Fruit fly (Drosophila melanogaster): Measurements from ENCODE around the gene CG13002.

The CG13002 gene

dm6 chrX:16897087-16897486 lies 7.5 kb downstream of the CG13002 start, which contains the start of gene CG33252:
Gene CG33252 (minus strand): TSS chrX:16897187.
- no peak for TF ChIP-seq CG1620 (GFP tag; optimal IDR thresholded peaks at IDR 0.05)
- no peak for TF ChIP-seq CG11617 (GFP tag; optimal IDR thresholded peaks at IDR 0.05)
- no peak for TF ChIP-seq bab1 (GFP tag; optimal IDR thresholded peaks at IDR 0.05)
- no peak for TF ChIP-seq cnc (optimal IDR thresholded peaks at IDR 0.05)
- no peak for TF ChIP-seq toe (GFP tag; optimal IDR thresholded peaks at IDR 0.05)
- no peak for TF ChIP-seq pad (GFP tag; optimal IDR thresholded peaks at IDR 0.05)

- TF ChIP-seq CG7045 (GFP tag; optimal IDR thresholded peaks at IDR 0.05) (no peak), Hr96 (GFP tag; optimal IDR thresholded peaks at IDR 0.05) (no peak), kay (GFP tag; ENCODE audit: borderline replicate concordance) (no peak), cic (GFP tag; optimal IDR thresholded peaks at IDR 0.05) (no peak), ovo (GFP tag; optimal IDR thresholded peaks at IDR 0.05) (no peak), CG33017 (tag; optimal IDR thresholded peaks at IDR 0.05) (no peak), tj (GFP tag; optimal IDR thresholded peaks at IDR 0.05) (no peak), pad (GFP tag; optimal IDR thresholded peaks at IDR 0.05) (no peak), CG7101 (tag; optimal IDR thresholded peaks at IDR 0.05) (no peak), cnc (optimal IDR thresholded peaks at IDR 0.05) (no peak), CG5204 (GFP tag; optimal IDR thresholded peaks at IDR 0.05) (no peak), toe (GFP tag; optimal IDR thresholded peaks at IDR 0.05) (no peak), CG1620 (GFP tag; optimal IDR thresholded peaks at IDR 0.05) (no peak), CG12768 (GFP tag; optimal IDR thresholded peaks at IDR 0.05) (no peak), CG14711 (tag; optimal IDR thresholded peaks at IDR 0.05) (no peak), Mnt (GFP tag; optimal IDR thresholded peaks at IDR 0.05) (no peak), Crg-1 (GFP tag; optimal IDR thresholded peaks at IDR 0.05) (no peak), Clk (GFP tag; optimal IDR thresholded peaks at IDR 0.05) (no peak)
Measured at dm6 chrX:16900283-16900682, 10.7 kb downstream of the CG13002 start.

dm6 chrX:16902435-16902834 lies 12.8 kb downstream of the CG13002 start:
- no peak for TF ChIP-seq pad (GFP tag; optimal IDR thresholded peaks at IDR 0.05)
- TF ChIP-seq CG12768 (GFP tag; optimal IDR thresholded peaks at IDR 0.05), result no peak
- no peak for TF ChIP-seq Hr96 (GFP tag; optimal IDR thresholded peaks at IDR 0.05)
- no peak for TF ChIP-seq bab1 (GFP tag; optimal IDR thresholded peaks at IDR 0.05)
- no peak for TF ChIP-seq Crg-1 (GFP tag; optimal IDR thresholded peaks at IDR 0.05)
- TF ChIP-seq CG1620 (GFP tag; optimal IDR thresholded peaks at IDR 0.05), result no peak
- TF ChIP-seq CG7045 (GFP tag; optimal IDR thresholded peaks at IDR 0.05), result no peak
- no peak for TF ChIP-seq Clk (GFP tag; optimal IDR thresholded peaks at IDR 0.05)
- no peak for TF ChIP-seq cnc (optimal IDR thresholded peaks at IDR 0.05)
- no peak for TF ChIP-seq CG5204 (GFP tag; optimal IDR thresholded peaks at IDR 0.05)
- no peak for TF ChIP-seq CG33017 (tag; optimal IDR thresholded peaks at IDR 0.05)
- no peak for TF ChIP-seq CG7101 (tag; optimal IDR thresholded peaks at IDR 0.05)
- TF ChIP-seq toe (GFP tag; optimal IDR thresholded peaks at IDR 0.05), result no peak
- TF ChIP-seq tj (GFP tag; optimal IDR thresholded peaks at IDR 0.05), result no peak
- TF ChIP-seq cic (GFP tag; optimal IDR thresholded peaks at IDR 0.05), result no peak
- no peak for TF ChIP-seq ovo (GFP tag; optimal IDR thresholded peaks at IDR 0.05)
- no peak for TF ChIP-seq CG14711 (tag; optimal IDR thresholded peaks at IDR 0.05)
- TF ChIP-seq Mnt (GFP tag; optimal IDR thresholded peaks at IDR 0.05), result no peak
- TF ChIP-seq CG11617 (GFP tag; optimal IDR thresholded peaks at IDR 0.05), result no peak

- TF ChIP-seq cic (GFP tag; optimal IDR thresholded peaks at IDR 0.05) (no peak), CG14711 (tag; optimal IDR thresholded peaks at IDR 0.05) (no peak), toe (GFP tag; optimal IDR thresholded peaks at IDR 0.05) (no peak), CG5204 (GFP tag; optimal IDR thresholded peaks at IDR 0.05) (no peak), Mnt (GFP tag; optimal IDR thresholded peaks at IDR 0.05) (no peak), bab1 (GFP tag; optimal IDR thresholded peaks at IDR 0.05) (no peak), CG12768 (GFP tag; optimal IDR thresholded peaks at IDR 0.05) (no peak), CG7101 (tag; optimal IDR thresholded peaks at IDR 0.05) (no peak), CG33017 (tag; optimal IDR thresholded peaks at IDR 0.05) (no peak), ovo (GFP tag; optimal IDR thresholded peaks at IDR 0.05) (no peak), tj (GFP tag; optimal IDR thresholded peaks at IDR 0.05) (no peak), Hr96 (GFP tag; optimal IDR thresholded peaks at IDR 0.05) (no peak), pad (GFP tag; optimal IDR thresholded peaks at IDR 0.05) (no peak), cnc (optimal IDR thresholded peaks at IDR 0.05) (no peak), CG11617 (GFP tag; optimal IDR thresholded peaks at IDR 0.05) (no peak), kay (GFP tag; ENCODE audit: borderline replicate concordance) (no peak)
Measured at dm6 chrX:16906065-16906464, 16.5 kb downstream of the CG13002 start.

dm6 chrX:16907009-16907408 lies 17.4 kb downstream of the CG13002 start:
- TF ChIP-seq toe (GFP tag; optimal IDR thresholded peaks at IDR 0.05), result no peak
- no peak for TF ChIP-seq kay (GFP tag; ENCODE audit: borderline replicate concordance)
- no peak for TF ChIP-seq cic (GFP tag; optimal IDR thresholded peaks at IDR 0.05)
- no peak for TF ChIP-seq CG7101 (tag; optimal IDR thresholded peaks at IDR 0.05)
- no peak for TF ChIP-seq Clk (GFP tag; optimal IDR thresholded peaks at IDR 0.05)
- no peak for TF ChIP-seq Hr96 (GFP tag; optimal IDR thresholded peaks at IDR 0.05)
- TF ChIP-seq Crg-1 (GFP tag; optimal IDR thresholded peaks at IDR 0.05), result no peak
- TF ChIP-seq cnc (optimal IDR thresholded peaks at IDR 0.05), result no peak
- TF ChIP-seq Mnt (GFP tag; optimal IDR thresholded peaks at IDR 0.05), result no peak
- no peak for TF ChIP-seq CG14711 (tag; optimal IDR thresholded peaks at IDR 0.05)
- no peak for TF ChIP-seq CG1620 (GFP tag; optimal IDR thresholded peaks at IDR 0.05)
- TF ChIP-seq CG33017 (tag; optimal IDR thresholded peaks at IDR 0.05), result no peak
- no peak for TF ChIP-seq CG11617 (GFP tag; optimal IDR thresholded peaks at IDR 0.05)
- TF ChIP-seq tj (GFP tag; optimal IDR thresholded peaks at IDR 0.05), result no peak
- TF ChIP-seq bab1 (GFP tag; optimal IDR thresholded peaks at IDR 0.05), result no peak
- no peak for TF ChIP-seq CG5204 (GFP tag; optimal IDR thresholded peaks at IDR 0.05)
- no peak for TF ChIP-seq CG12768 (GFP tag; optimal IDR thresholded peaks at IDR 0.05)
- no peak for TF ChIP-seq pad (GFP tag; optimal IDR thresholded peaks at IDR 0.05)
- TF ChIP-seq CG7045 (GFP tag; optimal IDR thresholded peaks at IDR 0.05), result no peak

- TF ChIP-seq CG33017 (tag; optimal IDR thresholded peaks at IDR 0.05) (no peak), CG12768 (GFP tag; optimal IDR thresholded peaks at IDR 0.05) (no peak)
Measured at dm6 chrX:16907675-16908074, 18.1 kb downstream of the CG13002 start.

All from whole organism, adult.